Fruit fly (Drosophila melanogaster): ENCODE results near the gene CG11841.

The CG11841 gene

DNA sequence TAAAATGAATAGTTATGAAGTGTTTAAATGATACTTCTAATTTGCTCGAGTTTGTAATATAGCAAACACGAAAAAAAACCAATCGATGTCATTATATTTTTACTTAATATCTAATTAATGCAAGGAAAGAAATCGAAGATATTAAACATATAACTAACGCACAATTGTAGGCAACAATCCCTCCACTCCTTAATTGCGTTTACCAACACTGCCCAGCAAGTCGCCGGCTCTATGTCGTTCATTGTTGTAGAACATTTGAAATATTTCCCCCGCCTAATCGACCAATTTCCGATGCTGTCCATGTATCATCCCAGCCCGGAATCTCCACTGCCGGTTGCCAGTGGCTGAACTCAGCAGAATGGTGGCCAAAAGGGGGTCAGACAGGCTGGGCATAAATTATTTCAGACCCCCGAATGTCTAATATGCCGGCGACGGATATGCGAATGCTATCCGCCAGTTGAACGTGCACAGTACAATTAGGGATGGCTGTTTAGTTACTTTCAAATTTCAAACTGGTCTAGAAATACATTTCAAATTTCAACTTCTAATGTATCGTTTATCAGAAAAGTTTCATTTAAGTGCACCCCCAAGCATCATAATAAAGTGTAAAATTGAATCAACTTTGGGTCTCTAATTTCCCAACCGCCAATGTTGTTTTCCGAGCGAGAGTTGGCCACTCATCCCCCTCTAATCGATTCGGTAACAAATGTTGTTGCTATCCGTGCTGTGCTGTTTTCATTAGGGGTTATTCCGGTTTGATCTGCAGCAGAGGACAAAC lies 17.8 kb downstream of the CG11841 start (continued):
- TF ChIP-seq Hr3 (GFP tag; optimal IDR thresholded peaks at IDR 0.05) = no peak
- TF ChIP-seq MBD-R2 (GFP tag; IDR thresholded peaks at IDR 0.05) = no peak
- peak; percentile 45; the same call in 1 of the 2 replicates for TF ChIP-seq CG4730 (GFP tag; IDR thresholded peaks at IDR 0.05)
- TF ChIP-seq Myb (GFP tag; optimal IDR thresholded peaks at IDR 0.05) = peak; percentile 29
- TF ChIP-seq Lim3 (GFP tag; IDR thresholded peaks at IDR 0.05) = no peak
- TF ChIP-seq CG11456 (GFP tag; IDR thresholded peaks at IDR 0.05) = no peak
- TF ChIP-seq CG18262 (tag; optimal IDR thresholded peaks at IDR 0.05) = peak; percentile 29
- no peak; the same call in none of the 2 replicates for TF ChIP-seq gsb (GFP tag; IDR thresholded peaks at IDR 0.05)
- peak; percentile 1 for TF ChIP-seq Bdp1 (GFP tag; optimal IDR thresholded peaks at IDR 0.05)
- TF ChIP-seq fu2 (GFP tag; optimal IDR thresholded peaks at IDR 0.05) = no peak
- TF ChIP-seq Dref (GFP tag; IDR thresholded peaks at IDR 0.05) = no peak
- no peak for TF ChIP-seq slp2 (GFP tag; optimal IDR thresholded peaks at IDR 0.05)
- TF ChIP-seq Doc2 (GFP tag; IDR thresholded peaks at IDR 0.05) = no peak
- no peak for TF ChIP-seq Dip2 (GFP tag; IDR thresholded peaks at IDR 0.05)
- no peak for TF ChIP-seq NC2α (GFP tag; optimal IDR thresholded peaks at IDR 0.05)
- 0 out of 3 replicates have a peak, but pooled peaks have one; percentile 61 for TF ChIP-seq ci (GFP tag; IDR thresholded peaks at IDR 0.05)
- no peak for TF ChIP-seq crol (GFP tag; IDR thresholded peaks at IDR 0.05)
- peak; percentile 0 for TF ChIP-seq nau (GFP tag; optimal IDR thresholded peaks at IDR 0.05)
- TF ChIP-seq eve (GFP tag; optimal IDR thresholded peaks at IDR 0.05) = no peak
- TF ChIP-seq Stat92E (GFP tag; optimal IDR thresholded peaks at IDR 0.05) = no peak
- no peak for TF ChIP-seq CG1024 (GFP tag; IDR thresholded peaks at IDR 0.05)
- peak; percentile 15 for TF ChIP-seq tin (GFP tag; optimal IDR thresholded peaks at IDR 0.05)
- TF ChIP-seq pros (GFP tag; optimal IDR thresholded peaks at IDR 0.05) = no peak
- no peak for TF ChIP-seq cas (GFP tag; IDR thresholded peaks at IDR 0.05)
- TF ChIP-seq CG4707 (GFP tag; optimal IDR thresholded peaks at IDR 0.05) = no peak
- TF ChIP-seq D19A (tag; optimal IDR thresholded peaks at IDR 0.05) = peak; percentile 37
- no peak for TF ChIP-seq ERR (GFP tag; optimal IDR thresholded peaks at IDR 0.05)
- TF ChIP-seq Ssrp (tag; optimal IDR thresholded peaks at IDR 0.05) = no peak
- no peak for TF ChIP-seq Atf-2 (GFP tag; optimal IDR thresholded peaks at IDR 0.05)
- TF ChIP-seq CG10654 (GFP tag; optimal IDR thresholded peaks at IDR 0.05) = peak; percentile 15
- TF ChIP-seq grau (tag; optimal IDR thresholded peaks at IDR 0.05) = peak; percentile 49
- peak; percentile 23 for TF ChIP-seq CG34376 (GFP tag; optimal IDR thresholded peaks at IDR 0.05)
- TF ChIP-seq kni (GFP tag; optimal IDR thresholded peaks at IDR 0.05) = no peak
- no peak for TF ChIP-seq CG33557 (GFP tag; optimal IDR thresholded peaks at IDR 0.05)
- no peak for TF ChIP-seq CG10462 (GFP tag; optimal IDR thresholded peaks at IDR 0.05)
- TF ChIP-seq CG7987 (GFP tag; optimal IDR thresholded peaks at IDR 0.05) = no peak
- peak; percentile 73 for TF ChIP-seq lab (GFP tag; optimal IDR thresholded peaks at IDR 0.05)
- TF ChIP-seq CG4328 (GFP tag; optimal IDR thresholded peaks at IDR 0.05) = no peak
- peak; percentile 24 for TF ChIP-seq dmrt11E (tag; optimal IDR thresholded peaks at IDR 0.05)
- TF ChIP-seq E2f1 (GFP tag; IDR thresholded peaks at IDR 0.05) = 0 out of 2 replicates have a peak, but pooled peaks have one; percentile 17
- peak; percentile 6 for TF ChIP-seq Blimp-1 (GFP tag; optimal IDR thresholded peaks at IDR 0.05)
- no peak for TF ChIP-seq CTCF (GFP tag; optimal IDR thresholded peaks at IDR 0.05)
- no peak for TF ChIP-seq zf30C (GFP tag; optimal IDR thresholded peaks at IDR 0.05)
- peak; percentile 51; the same call in 1 of the 2 replicates for TF ChIP-seq ara (GFP tag; IDR thresholded peaks at IDR 0.05)
- peak; percentile 37 for TF ChIP-seq org-1 (GFP tag; optimal IDR thresholded peaks at IDR 0.05)
- TF ChIP-seq CG2889 (GFP tag; IDR thresholded peaks at IDR 0.05) = no peak
- TF ChIP-seq CG15601 (tag; optimal IDR thresholded peaks at IDR 0.05) = no peak
- no peak for TF ChIP-seq Abd-B (GFP tag; optimal IDR thresholded peaks at IDR 0.05)
- TF ChIP-seq Ets65A (GFP tag) = no peak
- no peak for TF ChIP-seq Ravus (GFP tag; IDR thresholded peaks at IDR 0.05)
- TF ChIP-seq CG14014 (GFP tag; IDR thresholded peaks at IDR 0.05) = peak; percentile 40; the same call in 1 of the 2 replicates
